Worm (Caenorhabditis elegans): ENCODE results near the gene F11C1.9.

F11C1.9 gene

DNA sequence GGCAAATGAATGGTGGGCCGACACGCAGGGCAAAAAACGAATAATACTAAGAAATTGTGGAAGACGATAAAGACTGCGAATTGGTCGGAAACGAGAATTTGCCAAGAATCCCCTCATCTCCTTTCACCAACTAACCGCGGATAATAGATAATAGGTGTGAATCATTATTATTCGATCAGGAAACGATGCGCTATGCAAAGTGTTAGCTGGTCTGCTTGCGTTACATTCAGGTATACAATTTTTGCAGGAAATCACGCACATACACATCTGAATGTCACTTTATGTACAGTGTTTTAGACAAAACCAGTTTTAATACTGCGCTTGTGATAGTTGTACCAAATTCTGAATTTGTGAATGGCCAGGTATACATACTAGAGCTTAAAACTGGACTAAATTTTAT is 32.7 kb downstream of the F11C1.9 start:
- TF ChIP-seq ztf-23 (GFP tag; IDR thresholded peaks at IDR 0.05): no peak
- no peak for TF ChIP-seq klf-2 (GFP tag; conservative IDR thresholded peaks at IDR 0.05)
- TF ChIP-seq T22C8.4 (GFP tag; IDR thresholded peaks at IDR 0.05): no peak
- TF ChIP-seq flt-1 (GFP tag; IDR thresholded peaks at IDR 0.05): no peak
- no peak for TF ChIP-seq ref-1 (GFP tag; conservative IDR thresholded peaks at IDR 0.05)
- TF ChIP-seq cog-1 (tag; optimal IDR thresholded peaks at IDR 0.05): no peak
- TF ChIP-seq ztf-29 (GFP tag; IDR thresholded peaks at IDR 0.05): no peak
- TF ChIP-seq tab-1 (GFP tag; IDR thresholded peaks at IDR 0.05): no peak
- no peak for TF ChIP-seq med-1 (GFP tag; optimal IDR thresholded peaks at IDR 0.05; ENCODE audit: insufficient read depth)

DNA sequence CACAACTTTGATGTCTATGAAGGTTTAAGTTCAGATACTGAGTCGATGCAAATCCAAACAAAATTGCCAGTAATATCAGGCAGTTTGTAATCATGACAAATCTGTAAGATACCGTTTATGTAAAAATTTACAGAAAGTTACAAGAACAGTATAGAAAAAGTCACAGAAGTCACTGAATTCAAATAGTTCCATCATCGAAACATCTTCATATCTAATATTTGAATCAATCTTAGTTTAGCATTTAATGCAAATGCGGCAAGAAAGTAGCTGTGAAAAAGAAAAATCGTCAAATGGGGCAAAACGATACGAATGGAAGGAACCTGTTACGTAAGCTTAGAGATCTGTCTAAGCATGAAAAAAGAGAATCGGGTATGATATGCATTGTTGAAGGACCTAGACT is 34.2 kb downstream of the F11C1.9 start, which contains the start of gene gmap-2:
TSS of gene gmap-2 (minus strand) at position 101 of the 400 bp plus-strand sequence.
- TF ChIP-seq med-1 (GFP tag; optimal IDR thresholded peaks at IDR 0.05; ENCODE audit: insufficient read depth) (no peak), ztf-29 (GFP tag; IDR thresholded peaks at IDR 0.05) (no peak), ref-1 (GFP tag; conservative IDR thresholded peaks at IDR 0.05) (no peak), flt-1 (GFP tag; IDR thresholded peaks at IDR 0.05) (no peak), cog-1 (tag; optimal IDR thresholded peaks at IDR 0.05) (no peak), ztf-23 (GFP tag; IDR thresholded peaks at IDR 0.05) (no peak), T22C8.4 (GFP tag; IDR thresholded peaks at IDR 0.05) (no peak), klf-2 (GFP tag; conservative IDR thresholded peaks at IDR 0.05) (no peak), tab-1 (GFP tag; IDR thresholded peaks at IDR 0.05) (no peak)

DNA sequence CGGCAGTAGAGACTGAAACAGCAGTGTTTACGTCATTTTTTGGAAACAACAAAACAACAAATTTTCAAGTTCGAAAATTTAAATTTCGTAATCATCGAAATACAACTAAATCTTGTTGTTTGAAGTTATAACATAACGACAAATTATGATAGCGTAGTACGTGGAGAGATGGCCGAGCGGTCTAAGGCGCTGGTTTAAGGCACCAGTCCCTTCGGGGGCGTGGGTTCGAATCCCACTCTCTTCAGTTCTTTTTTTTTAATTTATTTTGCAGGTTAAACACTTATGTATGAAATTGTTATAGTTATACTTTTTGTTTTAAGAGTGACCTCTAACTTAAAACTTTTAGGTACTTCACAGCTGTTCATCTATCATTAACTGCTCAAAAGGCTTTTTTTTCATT is 35.1 kb downstream of the F11C1.9 start:
- TF ChIP-seq tab-1 (GFP tag; IDR thresholded peaks at IDR 0.05) (0 out of 2 replicates have a peak, but pooled peaks have one; percentile 25), flt-1 (GFP tag; IDR thresholded peaks at IDR 0.05) (no peak)

DNA sequence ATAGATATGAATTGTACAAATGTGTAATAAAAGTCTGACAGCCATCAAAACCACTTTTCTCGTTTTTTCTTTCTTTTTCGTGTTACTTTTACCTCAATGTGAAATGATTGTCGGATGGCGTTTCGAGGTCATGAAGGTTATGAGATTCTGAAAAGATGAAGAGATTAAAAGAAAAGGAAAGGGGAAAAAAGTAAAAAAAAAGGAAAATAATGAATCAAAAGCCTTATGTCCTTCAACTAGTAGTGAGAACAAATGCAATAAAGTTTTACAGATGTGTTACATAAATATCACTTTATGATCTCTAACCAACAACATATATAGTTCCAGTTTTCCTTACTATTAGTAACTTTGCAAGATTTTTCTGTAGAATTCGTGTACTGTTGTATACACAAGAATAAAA is 36.5 kb downstream of the F11C1.9 start, which contains the start of gene gmap-3:
TSS of gene gmap-3 (minus strand) at position 148 of the 400 bp plus-strand sequence.
- TF ChIP-seq cog-1 (tag; optimal IDR thresholded peaks at IDR 0.05) (no peak), ztf-23 (GFP tag; IDR thresholded peaks at IDR 0.05) (no peak)

DNA sequence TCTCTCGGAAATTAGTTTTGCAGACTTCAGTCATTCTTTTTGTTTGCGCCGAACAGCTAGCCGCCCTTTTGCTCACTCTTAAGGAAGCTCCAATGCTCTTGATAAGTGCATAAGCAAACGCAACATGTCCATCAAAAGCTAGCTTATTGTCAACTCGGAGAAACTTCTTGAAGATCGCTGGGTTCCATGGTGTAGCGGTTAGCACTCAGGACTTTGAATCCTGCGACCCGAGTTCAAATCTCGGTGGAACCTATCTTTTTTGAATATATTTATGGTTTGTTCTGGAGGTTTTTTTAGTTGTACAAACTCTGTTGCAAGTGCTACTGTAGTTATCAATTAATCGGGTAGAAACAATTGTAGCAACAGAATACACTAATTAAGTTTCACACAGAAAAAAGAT is 39.8 kb downstream of the F11C1.9 start:
- TF ChIP-seq klf-2 (GFP tag; conservative IDR thresholded peaks at IDR 0.05) (no peak), ztf-29 (GFP tag; IDR thresholded peaks at IDR 0.05) (no peak), tab-1 (GFP tag; IDR thresholded peaks at IDR 0.05) (no peak), med-1 (GFP tag; optimal IDR thresholded peaks at IDR 0.05; ENCODE audit: insufficient read depth) (no peak), flt-1 (GFP tag; IDR thresholded peaks at IDR 0.05) (no peak), ref-1 (GFP tag; conservative IDR thresholded peaks at IDR 0.05) (no peak), T22C8.4 (GFP tag; IDR thresholded peaks at IDR 0.05) (no peak), cog-1 (tag; optimal IDR thresholded peaks at IDR 0.05) (no peak)

DNA sequence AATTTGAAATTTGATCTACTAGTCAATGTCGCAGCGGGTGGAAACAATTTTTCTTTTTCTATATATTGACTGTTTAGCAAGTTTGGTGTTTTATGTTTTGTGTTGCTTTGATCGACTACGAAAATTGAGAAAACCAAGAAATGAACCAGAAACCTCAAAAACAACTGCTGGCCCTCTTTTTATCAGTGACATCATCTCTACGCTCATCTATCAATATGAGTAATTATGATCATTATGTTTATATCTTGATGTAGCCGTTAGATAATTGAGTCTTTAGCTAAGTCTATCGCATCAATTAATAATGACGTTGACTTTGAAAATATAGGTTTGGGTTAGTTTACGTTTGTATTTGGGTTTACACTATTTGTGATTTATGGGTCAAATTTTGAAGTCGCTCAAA is 41.7 kb downstream of the F11C1.9 start:
- no peak for TF ChIP-seq ref-1 (GFP tag; conservative IDR thresholded peaks at IDR 0.05)
- no peak for TF ChIP-seq ztf-29 (GFP tag; IDR thresholded peaks at IDR 0.05)
- no peak for TF ChIP-seq tab-1 (GFP tag; IDR thresholded peaks at IDR 0.05)
- no peak for TF ChIP-seq flt-1 (GFP tag; IDR thresholded peaks at IDR 0.05)
- TF ChIP-seq ztf-23 (GFP tag; IDR thresholded peaks at IDR 0.05): no peak
- no peak for TF ChIP-seq T22C8.4 (GFP tag; IDR thresholded peaks at IDR 0.05)
- TF ChIP-seq med-1 (GFP tag; optimal IDR thresholded peaks at IDR 0.05; ENCODE audit: insufficient read depth): no peak
- TF ChIP-seq cog-1 (tag; optimal IDR thresholded peaks at IDR 0.05): no peak
- no peak for TF ChIP-seq klf-2 (GFP tag; conservative IDR thresholded peaks at IDR 0.05)

DNA sequence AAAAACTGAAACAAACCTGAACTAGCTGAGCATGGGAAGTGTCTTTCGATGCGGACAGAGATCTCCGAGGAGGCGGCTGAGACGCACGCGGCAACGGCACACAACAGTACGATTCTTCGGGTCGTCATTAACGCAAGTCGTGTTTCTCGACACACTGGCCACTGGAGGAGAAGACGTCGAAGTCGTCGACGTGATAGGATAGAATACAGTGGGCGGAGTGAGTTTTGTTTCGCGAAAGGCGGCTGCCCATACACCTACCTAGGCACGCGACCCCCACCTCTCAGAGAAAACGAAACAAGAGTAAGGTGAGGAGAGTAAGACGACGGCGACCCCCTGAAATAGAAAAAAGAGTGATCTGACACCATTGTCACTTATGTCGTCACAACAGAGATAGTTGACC is 42.6 kb downstream of the F11C1.9 start, which contains the start of gene gmap-1:
TSS of gene gmap-1 (minus strand) at position 211 of the 400 bp plus-strand sequence.
- TF ChIP-seq flt-1 (GFP tag; IDR thresholded peaks at IDR 0.05) (no peak), ztf-29 (GFP tag; IDR thresholded peaks at IDR 0.05) (no peak), klf-2 (GFP tag; conservative IDR thresholded peaks at IDR 0.05) (no peak), T22C8.4 (GFP tag; IDR thresholded peaks at IDR 0.05) (no peak), ref-1 (GFP tag; conservative IDR thresholded peaks at IDR 0.05) (no peak), med-1 (GFP tag; optimal IDR thresholded peaks at IDR 0.05; ENCODE audit: insufficient read depth) (no peak), ztf-23 (GFP tag; IDR thresholded peaks at IDR 0.05) (no peak), tab-1 (GFP tag; IDR thresholded peaks at IDR 0.05) (no peak), cog-1 (tag; optimal IDR thresholded peaks at IDR 0.05) (no peak)

DNA sequence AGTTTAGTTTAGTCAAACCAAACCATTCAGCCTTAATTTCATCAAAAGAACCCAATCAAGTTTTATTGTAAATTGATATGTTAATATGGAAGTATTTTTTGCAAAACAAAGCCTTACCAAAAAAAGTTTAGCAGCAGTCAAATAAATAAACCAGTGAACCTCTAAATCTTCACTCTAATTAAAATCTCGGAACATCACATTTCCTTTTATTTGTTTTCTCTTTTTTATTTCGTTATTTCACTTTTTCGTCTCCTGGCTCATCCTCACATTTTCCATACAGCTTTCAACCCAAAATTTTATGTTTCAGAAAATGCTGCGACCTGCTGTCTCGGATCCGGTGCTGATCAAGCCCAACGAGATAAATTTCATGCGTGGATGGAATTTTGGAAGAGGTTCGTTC is 47.4 kb downstream of the F11C1.9 start, which contains the start of gene C34E7.3:
TSS of gene C34E7.3 (plus strand) at position 301 of the 400 bp plus-strand sequence.
- no peak for TF ChIP-seq flt-1 (GFP tag; IDR thresholded peaks at IDR 0.05)
- no peak for TF ChIP-seq ref-1 (GFP tag; conservative IDR thresholded peaks at IDR 0.05)
- no peak for TF ChIP-seq cog-1 (tag; optimal IDR thresholded peaks at IDR 0.05)
- no peak for TF ChIP-seq T22C8.4 (GFP tag; IDR thresholded peaks at IDR 0.05)
- no peak for TF ChIP-seq med-1 (GFP tag; optimal IDR thresholded peaks at IDR 0.05; ENCODE audit: insufficient read depth)
- no peak for TF ChIP-seq klf-2 (GFP tag; conservative IDR thresholded peaks at IDR 0.05)
- no peak for TF ChIP-seq ztf-23 (GFP tag; IDR thresholded peaks at IDR 0.05)
- TF ChIP-seq tab-1 (GFP tag; IDR thresholded peaks at IDR 0.05): no peak
- no peak for TF ChIP-seq ztf-29 (GFP tag; IDR thresholded peaks at IDR 0.05)

DNA sequence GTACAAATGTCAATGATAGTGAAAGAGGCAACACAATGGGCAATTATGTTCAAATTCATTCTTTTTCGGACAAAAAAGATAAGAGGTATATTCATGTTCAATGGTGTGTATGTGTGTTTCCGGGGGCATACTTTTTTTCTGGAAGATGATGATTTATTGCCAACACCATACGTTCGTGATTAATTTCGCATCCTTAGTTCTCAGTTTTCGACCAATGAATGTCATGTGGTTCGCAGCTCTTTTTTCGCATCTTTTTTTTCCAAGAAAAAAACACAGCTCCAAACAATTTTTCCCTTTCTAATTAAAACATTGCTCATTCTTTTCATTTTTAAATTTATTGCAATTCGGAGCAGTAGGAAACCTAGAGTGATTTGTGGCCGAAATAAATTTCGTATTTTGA is 48.6 kb downstream of the F11C1.9 start:
- no peak for TF ChIP-seq ref-1 (GFP tag; conservative IDR thresholded peaks at IDR 0.05)
- TF ChIP-seq ztf-29 (GFP tag; IDR thresholded peaks at IDR 0.05): no peak
- TF ChIP-seq ztf-23 (GFP tag; IDR thresholded peaks at IDR 0.05): no peak
- TF ChIP-seq cog-1 (tag; optimal IDR thresholded peaks at IDR 0.05): no peak
- no peak for TF ChIP-seq flt-1 (GFP tag; IDR thresholded peaks at IDR 0.05)
- no peak for TF ChIP-seq tab-1 (GFP tag; IDR thresholded peaks at IDR 0.05)
- TF ChIP-seq klf-2 (GFP tag; conservative IDR thresholded peaks at IDR 0.05): no peak

Measured in whole organism, midembryonic.